Worm (Caenorhabditis elegans) whole organism, L4 larva: ENCODE data around the gene B0228.9.
A peak's percentile ranks its signal among the peaks of the same experiment; 100 is the strongest.

Experiments
- F26F4.8 ChIP-seq: fragments of 200-800 bp; sonication (Bioruptor generic); conservative IDR thresholded peaks from 2 replicates; pipeline ENCODE4 v1.3.6; 2022; ENCODE audit warnings: missing genetic modification characterization, missing compliant biosample characterization
- F37D6.2 ChIP-seq: sonication (generic microtip); optimal IDR thresholded peaks from 2 replicates; lab custom pipeline; 2016; ENCODE audit warnings: mild to moderate bottlenecking, missing genetic modification characterization, missing compliant biosample characterization
- R02D3.7 ChIP-seq: fragments of 150-350 bp; sonication (generic microtip); optimal IDR thresholded peaks from 3 replicates; lab custom pipeline; 2014; ENCODE audit warnings: missing biosample characterization, missing genetic modification characterization
- Y105C5A.15 ChIP-seq: fragments of 200-800 bp; sonication (Bioruptor generic); IDR thresholded peaks from 2 replicates; pipeline ENCODE4 v1.3.6; 2022; ENCODE audit warnings: missing genetic modification characterization, missing compliant biosample characterization
- Y48G9A.11 ChIP-seq: fragments of 200-800 bp; sonication (Bioruptor generic); IDR thresholded peaks from 2 replicates; pipeline ENCODE4 v1.3.6; 2022; ENCODE audit warnings: missing genetic modification reagents, missing genetic modification characterization, missing compliant biosample characterization
- ZK546.5 ChIP-seq, 2 experiments: sonication (generic microtip); optimal IDR thresholded peaks; 2 replicates each; lab custom pipeline; 2017; ENCODE audit warnings: missing biosample characterization in 2 of 2, missing genetic modification characterization in 2 of 2
- aly-2 ChIP-seq: sonication (generic microtip); optimal IDR thresholded peaks from 2 replicates; lab custom pipeline; 2018; ENCODE audit warnings: missing biosample characterization, missing genetic modification characterization
- ama-1 ChIP-seq: fragments of 150-350 bp; optimal IDR thresholded peaks from 2 replicates; lab custom pipeline; 2014; ENCODE audit warnings: inconsistent platforms, mixed read lengths
- attf-4 ChIP-seq: sonication (generic microtip); optimal IDR thresholded peaks from 3 replicates; lab custom pipeline; 2017; ENCODE audit warnings: missing biosample characterization, missing genetic modification characterization
- ceh-32 ChIP-seq: sonication (generic microtip); optimal IDR thresholded peaks from 2 replicates; lab custom pipeline; 2016; ENCODE audit warnings: mild to moderate bottlenecking, missing genetic modification characterization, missing compliant biosample characterization; ENCODE audit not compliant: poor library complexity
- ctbp-1 ChIP-seq: fragments of 200-800 bp; sonication (Bioruptor generic); IDR thresholded peaks from 2 replicates; pipeline ENCODE4 v1.3.6; 2022; ENCODE audit warnings: missing genetic modification reagents, missing genetic modification characterization, missing compliant biosample characterization
- daf-12 ChIP-seq: fragments of 150-350 bp; optimal IDR thresholded peaks from 2 replicates; lab custom pipeline; 2014; ENCODE audit warnings: missing biosample characterization, missing genetic modification reagents, missing genetic modification characterization
- daf-16 ChIP-seq, 3 experiments: sonication (generic microtip); optimal IDR thresholded peaks; 2 replicates each; lab custom pipeline; 2016 to 2017; ENCODE audit warnings: missing genetic modification characterization in 3 of 3, missing genetic modification reagents in 3 of 3, mild to moderate bottlenecking in 2 of 3, missing compliant biosample characterization in 2 of 3, missing biosample characterization in 1 of 3, moderate library complexity in 1 of 3
- daf-19 ChIP-seq: fragments of 200-800 bp; sonication (Bioruptor generic); conservative IDR thresholded peaks from 2 replicates; pipeline ENCODE4 v1.3.6; 2022; ENCODE audit warnings: missing genetic modification characterization, missing compliant biosample characterization
- daf-8 ChIP-seq: fragments of 200-800 bp; sonication (Bioruptor generic); IDR thresholded peaks from 2 replicates; pipeline ENCODE4 v1.3.6; 2022; ENCODE audit warnings: missing genetic modification characterization, missing compliant biosample characterization
- duxl-1 ChIP-seq: sonication (generic microtip); optimal IDR thresholded peaks from 2 replicates; lab custom pipeline; 2016; ENCODE audit warnings: mild to moderate bottlenecking, missing genetic modification characterization, moderate library complexity, missing compliant biosample characterization; ENCODE audit not compliant: poor library complexity
- dve-1 ChIP-seq: sonication (generic microtip); optimal IDR thresholded peaks from 2 replicates; lab custom pipeline; 2017; ENCODE audit warnings: antibody characterized with exemption, mild to moderate bottlenecking, missing genetic modification characterization, missing compliant biosample characterization; ENCODE audit not compliant: insufficient read depth
- egl-43 ChIP-seq: fragments of 200-800 bp; sonication (Bioruptor generic); IDR thresholded peaks from 2 replicates; pipeline ENCODE4 v1.3.6; 2022; ENCODE audit warnings: missing genetic modification reagents, missing genetic modification characterization, missing compliant biosample characterization
- fos-1 ChIP-seq: fragments of 150-350 bp; optimal IDR thresholded peaks from 2 replicates; lab custom pipeline; 2014; ENCODE audit warnings: missing biosample characterization, missing genetic modification characterization
- gei-8 ChIP-seq: fragments of 200-800 bp; sonication (Bioruptor generic); optimal IDR thresholded peaks from 2 replicates; lab custom pipeline; 2018; ENCODE audit warnings: mild to moderate bottlenecking, missing genetic modification characterization, missing compliant biosample characterization
- hlh-30 ChIP-seq: sonication (generic microtip); optimal IDR thresholded peaks from 2 replicates; lab custom pipeline; 2017; ENCODE audit warnings: antibody characterized with exemption, mild to moderate bottlenecking, missing genetic modification characterization, missing compliant biosample characterization; ENCODE audit not compliant: insufficient read depth
- hmg-1.1 ChIP-seq: fragments of 200-800 bp; sonication (Bioruptor generic); IDR thresholded peaks from 2 replicates; pipeline ENCODE4 v1.3.6; 2022; ENCODE audit warnings: missing genetic modification reagents, missing genetic modification characterization, missing compliant biosample characterization
- jun-1 ChIP-seq: fragments of 150-350 bp; optimal IDR thresholded peaks from 2 replicates; lab custom pipeline; 2014; ENCODE audit warnings: missing biosample characterization, missing genetic modification reagents, missing genetic modification characterization
- lin-15B ChIP-seq: fragments of 150-350 bp; sonication (generic microtip); optimal IDR thresholded peaks from 3 replicates; lab custom pipeline; 2014; ENCODE audit warnings: missing biosample characterization, missing genetic modification characterization
- lin-38 ChIP-seq: fragments of 200-800 bp; sonication (Bioruptor generic); IDR thresholded peaks from 2 replicates; pipeline ENCODE4 v1.3.6; 2022; ENCODE audit warnings: missing genetic modification reagents, missing genetic modification characterization, missing compliant biosample characterization
- lir-3 ChIP-seq: sonication (generic microtip); optimal IDR thresholded peaks from 2 replicates; lab custom pipeline; 2016; ENCODE audit warnings: mild to moderate bottlenecking, missing genetic modification characterization, missing compliant biosample characterization
- lsy-2 ChIP-seq, 2 experiments: fragments of 150-350 bp in 1 of 2; sonication (generic microtip) in 1 of 2; optimal IDR thresholded peaks; 2 replicates each; lab custom pipeline; 2014 to 2017; ENCODE audit warnings: missing biosample characterization in 2 of 2, missing genetic modification characterization in 2 of 2
- mdt-29 ChIP-seq: fragments of 200-800 bp; sonication (Bioruptor generic); IDR thresholded peaks from 2 replicates; pipeline ENCODE4 v1.3.6; 2022; ENCODE audit warnings: missing genetic modification reagents, missing genetic modification characterization, missing compliant biosample characterization
- mep-1 ChIP-seq: fragments of 150-350 bp; sonication (generic microtip); optimal IDR thresholded peaks from 3 replicates; lab custom pipeline; 2014; ENCODE audit warnings: missing biosample characterization, missing genetic modification characterization
- mes-2 ChIP-seq: sonication (generic microtip); optimal IDR thresholded peaks from 2 replicates; lab custom pipeline; 2016; ENCODE audit warnings: missing genotype, mild to moderate bottlenecking, missing genetic modification characterization, missing compliant biosample characterization; ENCODE audit not compliant: poor library complexity, severe bottlenecking
- mxl-2 ChIP-seq: fragments of 200-800 bp; sonication (Bioruptor generic); conservative IDR thresholded peaks from 2 replicates; pipeline ENCODE4 v1.3.6; 2022; ENCODE audit warnings: missing genetic modification reagents, missing genetic modification characterization, missing compliant biosample characterization
- nhr-10 ChIP-seq: fragments of 150-350 bp; optimal IDR thresholded peaks from 2 replicates; lab custom pipeline; 2014; ENCODE audit warnings: missing biosample characterization, missing genetic modification characterization
- nhr-28 ChIP-seq: fragments of 150-350 bp; optimal IDR thresholded peaks from 2 replicates; lab custom pipeline; 2014; ENCODE audit warnings: missing biosample characterization, missing genetic modification characterization
- nhr-41 ChIP-seq: fragments of 200-800 bp; sonication (Bioruptor generic); IDR thresholded peaks from 2 replicates; pipeline ENCODE4 v1.3.6; 2022; ENCODE audit warnings: missing genetic modification reagents, missing genetic modification characterization, missing compliant biosample characterization
- nhr-42 ChIP-seq: fragments of 200-800 bp; sonication (Bioruptor generic); IDR thresholded peaks from 2 replicates; pipeline ENCODE4 v1.3.6; 2022; ENCODE audit warnings: missing genetic modification characterization, missing compliant biosample characterization
- nhr-77 ChIP-seq: fragments of 150-350 bp; optimal IDR thresholded peaks from 2 replicates; lab custom pipeline; 2014; ENCODE audit warnings: missing biosample characterization, missing genetic modification characterization
- pha-4 ChIP-seq, 2 experiments: fragments of 150-350 bp in 1 of 2; fragments of 200-800 bp in 1 of 2; sonication (Bioruptor generic) in 1 of 2; IDR thresholded peaks in 1 of 2; optimal IDR thresholded peaks in 1 of 2; 2 replicates each; pipeline versions ENCODE4 v1.3.6 to Lab custom; 2014 to 2022; ENCODE audit warnings: missing genetic modification characterization in 2 of 2, missing genetic modification reagents in 2 of 2, missing biosample characterization in 1 of 2, missing compliant biosample characterization in 1 of 2
- php-3 ChIP-seq: fragments of 200-800 bp; sonication (Bioruptor generic); IDR thresholded peaks from 2 replicates; pipeline ENCODE4 v1.3.6; 2022; ENCODE audit warnings: missing genetic modification reagents, missing genetic modification characterization, missing compliant biosample characterization
- rbr-2 ChIP-seq: sonication (generic microtip); optimal IDR thresholded peaks from 2 replicates; lab custom pipeline; 2016; ENCODE audit warnings: missing genotype, missing genetic modification characterization, missing compliant biosample characterization
- saeg-2 ChIP-seq: fragments of 200-800 bp; sonication (Bioruptor generic); IDR thresholded peaks from 2 replicates; pipeline ENCODE4 v1.3.6; 2022; ENCODE audit warnings: missing genetic modification reagents, missing genetic modification characterization, missing compliant biosample characterization
- sdz-12 ChIP-seq: fragments of 200-800 bp; sonication (Bioruptor generic); optimal IDR thresholded peaks from 2 replicates; lab custom pipeline; 2018; ENCODE audit warnings: mild to moderate bottlenecking, missing genetic modification characterization, missing compliant biosample characterization
- set-16 ChIP-seq: fragments of 200-800 bp; sonication (Bioruptor generic); IDR thresholded peaks from 2 replicates; pipeline ENCODE4 v1.3.6; 2022; ENCODE audit warnings: missing genetic modification reagents, missing genetic modification characterization, missing compliant biosample characterization
- skn-1 ChIP-seq: fragments of 150-350 bp; optimal IDR thresholded peaks from 2 replicates; lab custom pipeline; 2014; ENCODE audit warnings: missing biosample characterization, missing genetic modification characterization
- snpc-4 ChIP-seq: fragments of 150-350 bp; optimal IDR thresholded peaks from 2 replicates; lab custom pipeline; 2014; ENCODE audit warnings: missing biosample characterization, missing genetic modification characterization
- tag-97 ChIP-seq: fragments of 200-800 bp; sonication (Bioruptor generic); IDR thresholded peaks from 2 replicates; pipeline ENCODE4 v1.3.6; 2022; ENCODE audit warnings: missing genetic modification characterization, missing compliant biosample characterization
- unc-130 ChIP-seq: sonication (generic microtip); optimal IDR thresholded peaks from 2 replicates; lab custom pipeline; 2016; ENCODE audit warnings: missing genetic modification reagents, missing genetic modification characterization, missing compliant biosample characterization
- unc-39 ChIP-seq: sonication (generic microtip); optimal IDR thresholded peaks from 2 replicates; lab custom pipeline; 2017; ENCODE audit warnings: missing biosample characterization, missing genetic modification characterization
- vab-7 ChIP-seq: fragments of 200-800 bp; sonication (Bioruptor generic); IDR thresholded peaks from 2 replicates; pipeline ENCODE4 v1.3.6; 2022; ENCODE audit warnings: missing genetic modification reagents, missing genetic modification characterization, missing compliant biosample characterization
- zag-1 ChIP-seq: fragments of 150-350 bp; optimal IDR thresholded peaks from 2 replicates; lab custom pipeline; 2014; ENCODE audit warnings: missing biosample characterization, missing genetic modification characterization
- zip-2 ChIP-seq: fragments of 150-350 bp; optimal IDR thresholded peaks from 2 replicates; lab custom pipeline; 2014; ENCODE audit warnings: missing biosample characterization, missing genetic modification characterization
- ztf-7 ChIP-seq: fragments of 150-350 bp; optimal IDR thresholded peaks from 2 replicates; lab custom pipeline; 2014; ENCODE audit warnings: missing biosample characterization, missing genetic modification characterization

Gene B0228.9

DNA sequence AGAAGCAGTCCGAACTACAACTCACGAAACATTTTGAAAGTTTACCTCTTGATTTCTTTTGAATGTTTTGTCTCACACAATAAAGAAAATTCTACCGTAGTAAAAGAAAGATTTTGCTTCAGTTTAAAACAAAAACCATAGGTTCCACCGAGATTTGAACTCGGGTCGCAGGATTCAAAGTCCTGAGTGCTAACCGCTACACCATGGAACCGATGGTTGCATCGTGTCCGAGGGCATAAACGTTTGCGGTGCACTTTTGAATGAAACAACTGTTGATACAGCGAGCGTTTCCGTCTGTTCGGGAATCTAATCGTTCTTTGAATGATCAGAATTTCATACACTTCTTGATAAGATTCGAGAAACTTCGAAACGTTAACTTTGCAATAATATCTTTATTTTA lies 6.7 kb downstream of the B0228.9 start (continued):
- TF ChIP-seq F37D6.2 = no peak
- TF ChIP-seq ztf-7 (tag; lab: Kevin White, UChicago) = no peak
- peak; percentile 72 for TF ChIP-seq Y48G9A.11 (GFP tag; lab: Robert Waterston, UW)
- TF ChIP-seq duxl-1 = peak; percentile 6
- TF ChIP-seq attf-4 (tag; lab: Kevin White, UChicago) = no peak
- no peak for TF ChIP-seq lin-15B (tag; lab: Kevin White, UChicago)
- TF ChIP-seq R02D3.7 (tag; lab: Kevin White, UChicago) = no peak
- no peak for TF ChIP-seq zag-1 (tag; lab: Kevin White, UChicago)
- no peak for TF ChIP-seq daf-12 (tag; lab: Kevin White, UChicago)
- no peak for TF ChIP-seq nhr-41 (GFP tag; lab: Robert Waterston, UW)
- peak; percentile 72 for TF ChIP-seq pha-4 (GFP tag; IDR thresholded peaks at IDR 0.05; lab: Robert Waterston, UW)
- TF ChIP-seq pha-4 (tag; optimal IDR thresholded peaks at IDR 0.05; lab: Kevin White, UChicago) = no peak
- TF ChIP-seq unc-130 (GFP tag; lab: Kevin White, UChicago) = no peak
- TF ChIP-seq fos-1 = no peak
- no peak for TF ChIP-seq snpc-4 (tag; lab: Kevin White, UChicago)
- TF ChIP-seq zip-2 (tag; lab: Kevin White, UChicago) = peak; percentile 59
- TF ChIP-seq unc-39 (tag; lab: Kevin White, UChicago) = no peak
- peak; percentile 24 for TF ChIP-seq nhr-10 (tag; lab: Kevin White, UChicago)
- no peak for TF ChIP-seq daf-8 (GFP tag; lab: Robert Waterston, UW)
- TF ChIP-seq mes-2 (tag; lab: Kevin White, UChicago) = peak; percentile 78
- no peak for TF ChIP-seq F26F4.8 (GFP tag; lab: Robert Waterston, UW)
- peak; percentile 42; the same call in 1 of the 2 replicates for TF ChIP-seq ctbp-1 (GFP tag; lab: Robert Waterston, UW)
- peak; percentile 44 to 62 for TF ChIP-seq daf-16 (GFP tag; optimal IDR thresholded peaks at IDR 0.05; lab: Kevin White, UChicago)
- peak; percentile 87 for TF ChIP-seq daf-16 (tag; optimal IDR thresholded peaks at IDR 0.05; lab: Kevin White, UChicago)
- no peak for TF ChIP-seq aly-2 (tag; lab: Kevin White, UChicago)
- TF ChIP-seq ama-1 (lab: Kevin White, UChicago) = no peak
- TF ChIP-seq lin-38 (GFP tag; lab: Robert Waterston, UW) = peak; percentile 69; the same call in 1 of the 2 replicates
- no peak for TF ChIP-seq tag-97 (GFP tag; lab: Robert Waterston, UW)
- peak; percentile 34 for TF ChIP-seq rbr-2 (tag; lab: Kevin White, UChicago)
- no peak for TF ChIP-seq jun-1 (tag; lab: Kevin White, UChicago)
- 0 out of 2 replicates have a peak, but pooled peaks have one; percentile 40 for TF ChIP-seq daf-19 (GFP tag; lab: Robert Waterston, UW)
- no peak for TF ChIP-seq skn-1 (tag; lab: Kevin White, UChicago)
- no peak for TF ChIP-seq mxl-2 (GFP tag; lab: Robert Waterston, UW)
- TF ChIP-seq lsy-2 (tag; optimal IDR thresholded peaks at IDR 0.05; lab: Kevin White, UChicago) = peak in 1 of 2 experiments; percentile 74
- no peak for TF ChIP-seq saeg-2 (GFP tag; lab: Robert Waterston, UW)
- TF ChIP-seq mep-1 (tag; lab: Kevin White, UChicago) = peak; percentile 70
- no peak for TF ChIP-seq nhr-42
- no peak for TF ChIP-seq ZK546.5 (tag; optimal IDR thresholded peaks at IDR 0.05; lab: Kevin White, UChicago)
- peak; percentile 83 for TF ChIP-seq dve-1 (tag; lab: Kevin White, UChicago)
- TF ChIP-seq hlh-30 (tag; lab: Kevin White, UChicago) = peak; percentile 69
- TF ChIP-seq egl-43 (GFP tag; lab: Robert Waterston, UW) = no peak
- TF ChIP-seq sdz-12 = no peak
- TF ChIP-seq nhr-77 (tag; lab: Kevin White, UChicago) = peak; percentile 49
- peak; percentile 44; the same call in 1 of the 2 replicates for TF ChIP-seq php-3 (GFP tag; lab: Robert Waterston, UW)
- TF ChIP-seq hmg-1.1 (GFP tag; lab: Robert Waterston, UW) = peak; percentile 57
- TF ChIP-seq set-16 (GFP tag; lab: Robert Waterston, UW) = no peak
- TF ChIP-seq vab-7 = peak; percentile 31; the same call in 1 of the 2 replicates
- TF ChIP-seq gei-8 (GFP tag; lab: Kevin White, UChicago) = peak; percentile 5
- no peak for TF ChIP-seq Y105C5A.15 (GFP tag; lab: Robert Waterston, UW)
- TF ChIP-seq lir-3 (tag; lab: Kevin White, UChicago) = peak; percentile 22
- no peak for TF ChIP-seq ceh-32
- peak; percentile 70 for TF ChIP-seq nhr-28 (tag; lab: Kevin White, UChicago)
- TF ChIP-seq mdt-29 (GFP tag; lab: Robert Waterston, UW) = peak; percentile 86
